Worm (Caenorhabditis elegans) whole organism, young adult: ENCODE data around the gene C02F5.3.
A peak's percentile ranks its signal among the peaks of the same experiment; 100 is the strongest.

Source experiments
- F33H1.4 ChIP-seq: fragments of 200-800 bp; sonication (Bioruptor generic); IDR thresholded peaks from 2 replicates; pipeline ENCODE4 v1.3.6; 2022; ENCODE audit warnings: missing genetic modification reagents, missing genetic modification characterization, missing compliant biosample characterization
- F49E8.2 ChIP-seq: sonication (generic microtip); optimal IDR thresholded peaks from 3 replicates; lab custom pipeline; 2017; ENCODE audit warnings: missing genetic modification characterization, mild to moderate bottlenecking, missing compliant biosample characterization, antibody characterized with exemption, moderate library complexity; ENCODE audit not compliant: insufficient read depth
- F55B11.4 ChIP-seq: sonication (generic microtip); optimal IDR thresholded peaks from 2 replicates; lab custom pipeline; 2016; ENCODE audit warnings: missing compliant biosample characterization, missing genetic modification characterization, borderline replicate concordance; ENCODE audit not compliant: insufficient read depth
- F57C9.4 ChIP-seq: sonication (generic microtip); optimal IDR thresholded peaks from 2 replicates; lab custom pipeline; 2017; ENCODE audit warnings: mild to moderate bottlenecking, missing genetic modification characterization, missing compliant biosample characterization
- akir-1 ChIP-seq: fragments of 200-800 bp; sonication (Bioruptor generic); optimal IDR thresholded peaks from 2 replicates; lab custom pipeline; 2018; ENCODE audit warnings: mild to moderate bottlenecking, missing genetic modification characterization, moderate library complexity, missing compliant biosample characterization
- ama-1 ChIP-seq, 3 experiments: fragments of 150-350 bp in 1 of 3; sonication (generic microtip) in 2 of 3; optimal IDR thresholded peaks; 2 replicates each; lab custom pipeline; 2014 to 2018; ENCODE audit warnings: missing biosample characterization in 2 of 3, missing genetic modification characterization in 2 of 3, missing genetic modification reagents in 2 of 3
- atf-7 ChIP-seq: sonication (generic microtip); optimal IDR thresholded peaks from 2 replicates; lab custom pipeline; 2017; ENCODE audit warnings: mild to moderate bottlenecking, missing genetic modification characterization, missing compliant biosample characterization
- attf-3 ChIP-seq: fragments of 200-800 bp; sonication (Bioruptor generic); conservative IDR thresholded peaks from 2 replicates; pipeline ENCODE4 v1.3.6; 2022; ENCODE audit warnings: missing genetic modification reagents, missing genetic modification characterization, missing compliant biosample characterization
- attf-5 ChIP-seq: fragments of 200-800 bp; sonication (Bioruptor generic); optimal IDR thresholded peaks from 2 replicates; lab custom pipeline; 2018; ENCODE audit warnings: mild to moderate bottlenecking, missing genetic modification characterization, missing compliant biosample characterization
- cebp-1 ChIP-seq, 2 experiments: fragments of 200-800 bp in 1 of 2; sonication (Bioruptor generic) in 1 of 2; sonication (generic microtip) in 1 of 2; IDR thresholded peaks in 1 of 2; optimal IDR thresholded peaks in 1 of 2; 2 replicates each; pipeline versions ENCODE4 v1.3.6 to Lab custom; 2017 to 2022; ENCODE audit warnings: missing compliant biosample characterization in 2 of 2, missing genetic modification characterization in 2 of 2, mild to moderate bottlenecking in 1 of 2, missing genetic modification reagents in 1 of 2, moderate library complexity in 1 of 2
- ceh-58 ChIP-seq: fragments of 200-800 bp; sonication (Bioruptor generic); IDR thresholded peaks from 2 replicates; pipeline ENCODE4 v1.3.6; 2022; ENCODE audit warnings: missing genetic modification characterization, missing compliant biosample characterization
- ceh-91 ChIP-seq: fragments of 200-800 bp; sonication (Bioruptor generic); IDR thresholded peaks from 2 replicates; pipeline ENCODE4 v1.3.6; 2022; ENCODE audit warnings: missing genetic modification reagents, missing genetic modification characterization, missing compliant biosample characterization
- efl-1 ChIP-seq: fragments of 150-350 bp; optimal IDR thresholded peaks from 2 replicates; lab custom pipeline; 2014; ENCODE audit warnings: missing biosample characterization, missing genetic modification reagents, missing genetic modification characterization
- gei-17 ChIP-seq: fragments of 200-800 bp; sonication (Bioruptor generic); optimal IDR thresholded peaks from 2 replicates; lab custom pipeline; 2018; ENCODE audit warnings: mild to moderate bottlenecking, missing genetic modification characterization, missing compliant biosample characterization
- let-526 ChIP-seq: fragments of 200-800 bp; sonication (Bioruptor generic); IDR thresholded peaks from 2 replicates; pipeline ENCODE4 v1.3.6; 2022; ENCODE audit warnings: missing genetic modification reagents, missing genetic modification characterization, missing compliant biosample characterization
- mcd-1 ChIP-seq: fragments of 200-800 bp; sonication (Bioruptor generic); IDR thresholded peaks from 2 replicates; pipeline ENCODE4 v1.3.6; 2022; ENCODE audit warnings: missing genetic modification reagents, missing genetic modification characterization, missing compliant biosample characterization
- mel-28 ChIP-seq: sonication (generic microtip); optimal IDR thresholded peaks from 2 replicates; lab custom pipeline; 2016; ENCODE audit warnings: borderline replicate concordance, mild to moderate bottlenecking, missing genetic modification characterization, missing compliant biosample characterization
- nfyb-1 ChIP-seq: fragments of 200-800 bp; sonication (Bioruptor generic); IDR thresholded peaks from 2 replicates; pipeline ENCODE4 v1.3.6; 2022; ENCODE audit warnings: missing genetic modification reagents, missing genetic modification characterization, missing compliant biosample characterization
- nhr-80 ChIP-seq: sonication (generic microtip); optimal IDR thresholded peaks from 2 replicates; lab custom pipeline; 2016; ENCODE audit warnings: missing genetic modification characterization, missing compliant biosample characterization
- nhr-90 ChIP-seq: sonication (generic microtip); optimal IDR thresholded peaks from 2 replicates; lab custom pipeline; 2016; ENCODE audit warnings: missing genotype, mild to moderate bottlenecking, missing genetic modification characterization, missing compliant biosample characterization
- pbrm-1 ChIP-seq: fragments of 200-800 bp; sonication (Bioruptor generic); IDR thresholded peaks from 2 replicates; pipeline ENCODE4 v1.3.6; 2022; ENCODE audit warnings: missing genetic modification reagents, missing genetic modification characterization, missing compliant biosample characterization
- pha-4 ChIP-seq: fragments of 150-350 bp; sonication (generic microtip); optimal IDR thresholded peaks from 2 replicates; lab custom pipeline; 2014; ENCODE audit warnings: missing biosample characterization, missing genetic modification reagents, missing genetic modification characterization
- sdz-38 ChIP-seq: sonication (generic microtip); optimal IDR thresholded peaks from 2 replicates; lab custom pipeline; 2016; ENCODE audit warnings: missing genotype, missing genetic modification characterization, missing compliant biosample characterization
- sea-2 ChIP-seq: fragments of 200-800 bp; sonication (Bioruptor generic); IDR thresholded peaks from 2 replicates; pipeline ENCODE4 v1.3.6; 2022; ENCODE audit warnings: missing genetic modification characterization, missing compliant biosample characterization
- snpc-1.3 ChIP-seq: sonication (generic microtip); optimal IDR thresholded peaks from 2 replicates; lab custom pipeline; 2017; ENCODE audit warnings: missing genetic modification characterization, mild to moderate bottlenecking, missing compliant biosample characterization, antibody characterized with exemption, moderate library complexity, missing genotype, missing genetic modification reagents; ENCODE audit not compliant: insufficient read depth
- unc-130 ChIP-seq: sonication (generic microtip); optimal IDR thresholded peaks from 2 replicates; lab custom pipeline; 2016; ENCODE audit warnings: missing genetic modification reagents, missing genetic modification characterization, missing compliant biosample characterization
- unc-62 ChIP-seq: fragments of 150-350 bp; optimal IDR thresholded peaks from 2 replicates; lab custom pipeline; 2014; ENCODE audit warnings: missing biosample characterization, missing genetic modification reagents, missing genetic modification characterization
- ztf-22 ChIP-seq: fragments of 200-800 bp; sonication (Bioruptor generic); optimal IDR thresholded peaks from 2 replicates; lab custom pipeline; 2018; ENCODE audit warnings: mild to moderate bottlenecking, missing genetic modification characterization, moderate library complexity, missing compliant biosample characterization

The C02F5.3 gene

ce11 chrIII:8227511-8227910 lies 18.2 kb upstream of the C02F5.3 start, which contains the start of gene fbxl-1 (continued):
- TF ChIP-seq ztf-22 (GFP tag; lab: Kevin White, UChicago) (peak; percentile 35), gei-17 (GFP tag; lab: Kevin White, UChicago) (peak; percentile 37), F49E8.2 (tag; lab: Kevin White, UChicago) (no peak)

ce11 chrIII:8228916-8229315 lies 16.8 kb upstream of the C02F5.3 start:
- TF ChIP-seq atf-7 (tag; lab: Kevin White, UChicago) (no peak), pbrm-1 (GFP tag; lab: Robert Waterston, UW) (0 out of 2 replicates have a peak, but pooled peaks have one; percentile 8)
- TF ChIP-seq, all 124 proteins: peak for 1

- TF ChIP-seq mcd-1 (GFP tag; lab: Robert Waterston, UW) (no peak), ceh-58 (GFP tag; lab: Robert Waterston, UW) (0 out of 2 replicates have a peak, but pooled peaks have one; percentile 65)
- TF ChIP-seq, all 124 proteins: peak for 1
These were observed 16.2 kb upstream of the C02F5.3 start for ce11 chrIII:8229480-8229879.

DNA sequence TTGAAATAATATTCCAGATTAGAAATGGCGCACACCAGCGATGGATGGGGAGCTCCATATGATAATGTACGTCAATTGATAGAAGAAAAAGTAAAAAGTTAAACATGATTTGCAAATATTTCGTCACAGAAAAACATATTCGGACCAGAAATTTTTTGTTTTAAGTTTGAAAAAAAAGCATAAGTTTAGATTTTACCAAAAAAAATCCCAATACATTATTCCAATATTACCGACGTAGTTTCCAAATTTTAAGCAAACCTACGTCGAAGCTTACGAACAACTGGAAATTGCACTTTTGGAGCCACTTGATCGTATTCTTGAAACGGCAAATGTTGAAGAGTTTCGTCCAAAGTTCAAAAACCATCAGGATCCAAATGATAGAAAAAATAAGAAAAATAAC lies 13.1 kb upstream of the C02F5.3 start, which contains the start of gene henn-1:
TSS of gene henn-1 (plus strand) at position 18 of the 400 bp plus-strand sequence.
- peak; percentile 48; the same call in 1 of the 2 replicates for TF ChIP-seq cebp-1 (GFP tag; IDR thresholded peaks at IDR 0.05; lab: Robert Waterston, UW)
- peak; percentile 50 for TF ChIP-seq cebp-1 (tag; optimal IDR thresholded peaks at IDR 0.05; lab: Kevin White, UChicago)
- 0 out of 2 replicates have a peak, but pooled peaks have one; percentile 47 for TF ChIP-seq nfyb-1 (GFP tag; lab: Robert Waterston, UW)
- peak; percentile 56 for TF ChIP-seq ama-1 (optimal IDR thresholded peaks at IDR 0.05; lab: Kevin White, UChicago)
- TF ChIP-seq ama-1 (GFP tag; optimal IDR thresholded peaks at IDR 0.05; lab: Kevin White, UChicago) = no peak
- no peak for TF ChIP-seq ceh-91

ce11 chrIII:8235358-8235757 lies 10.3 kb upstream of the C02F5.3 start, which contains the start of gene C02F5.14:
TSS of gene C02F5.14 (minus strand) at chrIII:8235514.
- TF ChIP-seq mel-28 = no peak

ce11 chrIII:8235880-8236279 lies 9.8 kb upstream of the C02F5.3 start, which contains the start of gene C02F5.5:
TSS of gene C02F5.5 (plus strand) at chrIII:8236180.
- TF ChIP-seq unc-130 (GFP tag; lab: Kevin White, UChicago) (no peak), nfyb-1 (GFP tag; lab: Robert Waterston, UW) (no peak), F55B11.4 (tag; lab: Kevin White, UChicago) (no peak), F57C9.4 (no peak), efl-1 (no peak), nhr-90 (tag; lab: Kevin White, UChicago) (no peak), attf-5 (GFP tag; lab: Kevin White, UChicago) (no peak), akir-1 (GFP tag; lab: Kevin White, UChicago) (no peak), pha-4 (tag; lab: Kevin White, UChicago) (no peak), sdz-38 (tag; lab: Kevin White, UChicago) (no peak), sea-2 (no peak), F33H1.4 (GFP tag; lab: Robert Waterston, UW) (no peak)
- TF ChIP-seq, all 124 proteins: peak for 0

DNA sequence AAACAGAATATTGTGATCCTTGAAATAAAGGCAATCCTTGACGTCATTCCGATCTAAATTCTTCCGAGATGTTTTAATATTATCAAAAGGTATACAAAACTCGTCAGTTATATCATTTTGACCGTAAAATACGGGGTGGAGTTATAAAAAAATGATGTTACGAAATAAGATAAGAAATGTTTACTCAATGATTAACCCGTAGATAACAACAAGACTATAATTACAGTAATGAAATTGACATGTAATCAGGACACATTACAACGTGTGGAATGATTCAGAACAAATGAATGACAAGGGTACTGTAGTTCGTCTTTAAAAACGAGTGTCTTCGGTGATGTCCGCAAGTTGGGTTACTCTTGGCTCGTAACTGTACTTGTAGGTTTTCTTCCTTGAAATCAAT lies 7.9 kb upstream of the C02F5.3 start, which contains the start of gene tsp-2:
TSS of gene tsp-2 (minus strand) at position 109 of the 400 bp plus-strand sequence.
- TF ChIP-seq cebp-1 (GFP tag; IDR thresholded peaks at IDR 0.05; lab: Robert Waterston, UW) = peak; percentile 15; the same call in 1 of the 2 replicates
- TF ChIP-seq cebp-1 (tag; optimal IDR thresholded peaks at IDR 0.05; lab: Kevin White, UChicago) = peak; percentile 68
- TF ChIP-seq attf-3 (GFP tag; lab: Robert Waterston, UW) = no peak
- TF ChIP-seq nhr-80 (tag; lab: Kevin White, UChicago) = peak; percentile 79
- no peak for TF ChIP-seq snpc-1.3 (tag; lab: Kevin White, UChicago)
- peak; percentile 47 for TF ChIP-seq pha-4 (tag; lab: Kevin White, UChicago)
- no peak for TF ChIP-seq let-526 (GFP tag; lab: Robert Waterston, UW)
- TF ChIP-seq unc-62 (GFP tag; lab: Kevin White, UChicago) = peak; percentile 80
